Worm (Caenorhabditis elegans): ENCODE data around the gene F58H1.5.

Gene F58H1.5

ce11 chrV:11940329-11940728, 17.9 kb upstream of the F58H1.5 start:
- no peak for TF ChIP-seq madf-10 (tag; optimal IDR thresholded peaks at IDR 0.05)
- no peak for TF ChIP-seq egl-18 (GFP tag; IDR thresholded peaks at IDR 0.05)
- TF ChIP-seq tbx-9 (tag; optimal IDR thresholded peaks at IDR 0.05; ENCODE audit: borderline replicate concordance): no peak
- TF ChIP-seq hlh-26 (GFP tag; conservative IDR thresholded peaks at IDR 0.05): no peak
- TF ChIP-seq snpc-1.1 (tag; optimal IDR thresholded peaks at IDR 0.05; ENCODE audit: insufficient read depth): no peak
- TF ChIP-seq B0261.1 (tag; optimal IDR thresholded peaks at IDR 0.05): no peak
- no peak for TF ChIP-seq C06A6.2 (GFP tag; conservative IDR thresholded peaks at IDR 0.05)
- TF ChIP-seq F33H1.4 (GFP tag; IDR thresholded peaks at IDR 0.05): no peak
- no peak for TF ChIP-seq pbrm-1 (GFP tag; IDR thresholded peaks at IDR 0.05)
- TF ChIP-seq lin-35 (GFP tag; optimal IDR thresholded peaks at IDR 0.05): no peak
- TF ChIP-seq nfyb-1 (GFP tag; IDR thresholded peaks at IDR 0.05): no peak
- TF ChIP-seq sea-2 (GFP tag; IDR thresholded peaks at IDR 0.05): no peak
- no peak for TF ChIP-seq ztf-6 (GFP tag; IDR thresholded peaks at IDR 0.05)
- no peak for TF ChIP-seq efl-1 (GFP tag; optimal IDR thresholded peaks at IDR 0.05)
- TF ChIP-seq attf-3 (GFP tag; conservative IDR thresholded peaks at IDR 0.05): no peak

ce11 chrV:11941664-11942063, 16.5 kb upstream of the F58H1.5 start:
- TF ChIP-seq atf-7 (tag; optimal IDR thresholded peaks at IDR 0.05): peak; percentile 70
- no peak for TF ChIP-seq ztf-6 (GFP tag; IDR thresholded peaks at IDR 0.05)
- peak; percentile 84 for TF ChIP-seq nhr-80 (tag; optimal IDR thresholded peaks at IDR 0.05)

- TF ChIP-seq nhr-80 (tag; optimal IDR thresholded peaks at IDR 0.05) (no peak), lag-1 (GFP tag; IDR thresholded peaks at IDR 0.05) (no peak), ceh-27 (GFP tag; optimal IDR thresholded peaks at IDR 0.05) (no peak), ztf-3 (GFP tag; optimal IDR thresholded peaks at IDR 0.05) (no peak), B0336.3 (GFP tag; IDR thresholded peaks at IDR 0.05) (no peak), sptf-2 (GFP tag; optimal IDR thresholded peaks at IDR 0.05) (no peak), tbx-9 (tag; optimal IDR thresholded peaks at IDR 0.05; ENCODE audit: borderline replicate concordance) (no peak), hmg-20 (GFP tag; IDR thresholded peaks at IDR 0.05) (no peak), F49E8.2 (tag; optimal IDR thresholded peaks at IDR 0.05; ENCODE audit: insufficient read depth) (no peak), F57A8.1 (GFP tag; optimal IDR thresholded peaks at IDR 0.05) (no peak)
Measured at ce11 chrV:11942325-11942724, 15.9 kb upstream of the F58H1.5 start, which contains the start of gene F58H1.6. Gene F58H1.6, plus strand, starts transcription at chrV:11942625.

ce11 chrV:11943737-11944136, 14.5 kb upstream of the F58H1.5 start:
- TF ChIP-seq rcor-1 (GFP tag; IDR thresholded peaks at IDR 0.05): no peak

ce11 chrV:11945429-11945828, 12.8 kb upstream of the F58H1.5 start:
- TF ChIP-seq tlf-1 (GFP tag; optimal IDR thresholded peaks at IDR 0.05) (no peak), F23B12.7 (tag; optimal IDR thresholded peaks at IDR 0.05; ENCODE audit: insufficient read depth) (no peak), him-1 (tag; optimal IDR thresholded peaks at IDR 0.05) (no peak), Y53G8AR.9 (GFP tag; conservative IDR thresholded peaks at IDR 0.05) (no peak), unc-130 (GFP tag; optimal IDR thresholded peaks at IDR 0.05) (no peak), attf-5 (GFP tag; optimal IDR thresholded peaks at IDR 0.05) (no peak), ama-1 (optimal IDR thresholded peaks at IDR 0.05) (no peak), ama-1 (GFP tag; optimal IDR thresholded peaks at IDR 0.05) (no peak), lsl-1 (GFP tag; optimal IDR thresholded peaks at IDR 0.05) (no peak), mcd-1 (GFP tag; IDR thresholded peaks at IDR 0.05) (no peak), xnd-1 (tag; optimal IDR thresholded peaks at IDR 0.05) (no peak), sea-2 (GFP tag; IDR thresholded peaks at IDR 0.05) (no peak), mel-28 (tag; optimal IDR thresholded peaks at IDR 0.05; ENCODE audit: borderline replicate concordance) (no peak), rpc-1 (optimal IDR thresholded peaks at IDR 0.05) (no peak), rpc-1 (tag; optimal IDR thresholded peaks at IDR 0.05) (no peak), ztf-3 (GFP tag; optimal IDR thresholded peaks at IDR 0.05) (no peak), C06A6.2 (GFP tag; conservative IDR thresholded peaks at IDR 0.05) (no peak), ceh-100 (GFP tag; IDR thresholded peaks at IDR 0.05) (no peak), madf-10 (tag; optimal IDR thresholded peaks at IDR 0.05) (no peak), dpff-1 (tag; optimal IDR thresholded peaks at IDR 0.05) (no peak)
